Fruit fly (Drosophila melanogaster): Measurements from ENCODE around the gene CG14671.

Gene CG14671

dm6 chr3R:5564775-5565190 is at the start of gene CG14671, which contains the start of gene CG12746:
CG14671 (minus strand) TSS chr3R:5564815.
CG12746 (plus strand) TSS chr3R:5564865.
- TF ChIP-seq toe (GFP tag; optimal IDR thresholded peaks at IDR 0.05) (no peak), CG11617 (GFP tag; optimal IDR thresholded peaks at IDR 0.05) (peak; percentile 38), bab1 (GFP tag; optimal IDR thresholded peaks at IDR 0.05) (no peak), CG5204 (GFP tag; optimal IDR thresholded peaks at IDR 0.05) (no peak), Mnt (GFP tag; optimal IDR thresholded peaks at IDR 0.05) (peak; percentile 64), CG14711 (tag; optimal IDR thresholded peaks at IDR 0.05) (no peak), cnc (optimal IDR thresholded peaks at IDR 0.05) (no peak), ovo (GFP tag; optimal IDR thresholded peaks at IDR 0.05) (no peak), CG7045 (GFP tag; optimal IDR thresholded peaks at IDR 0.05) (no peak), kay (GFP tag; ENCODE audit: borderline replicate concordance) (no peak), CG1620 (GFP tag; optimal IDR thresholded peaks at IDR 0.05) (no peak), Clk (GFP tag; optimal IDR thresholded peaks at IDR 0.05) (no peak), Hr96 (GFP tag; optimal IDR thresholded peaks at IDR 0.05) (no peak), CG33017 (tag; optimal IDR thresholded peaks at IDR 0.05) (no peak), CG7101 (tag; optimal IDR thresholded peaks at IDR 0.05) (no peak), CG12768 (GFP tag; optimal IDR thresholded peaks at IDR 0.05) (no peak), cic (GFP tag; optimal IDR thresholded peaks at IDR 0.05) (peak; percentile 48), Crg-1 (GFP tag; optimal IDR thresholded peaks at IDR 0.05) (no peak), pad (GFP tag; optimal IDR thresholded peaks at IDR 0.05) (no peak), tj (GFP tag; optimal IDR thresholded peaks at IDR 0.05) (peak; percentile 35)

dm6 chr3R:5613114-5613443 is 48.5 kb upstream of the CG14671 start, which contains the start of gene Atu:
Atu (plus strand) TSS chr3R:5613358.
- TF ChIP-seq toe (GFP tag; optimal IDR thresholded peaks at IDR 0.05), result no peak
- TF ChIP-seq CG12768 (GFP tag; optimal IDR thresholded peaks at IDR 0.05), result peak; percentile 7
- peak; percentile 14 for TF ChIP-seq Crg-1 (GFP tag; optimal IDR thresholded peaks at IDR 0.05)
- peak; percentile 36 for TF ChIP-seq Mnt (GFP tag; optimal IDR thresholded peaks at IDR 0.05)
- peak; percentile 23 for TF ChIP-seq CG7045 (GFP tag; optimal IDR thresholded peaks at IDR 0.05)
- no peak for TF ChIP-seq Clk (GFP tag; optimal IDR thresholded peaks at IDR 0.05)
- no peak for TF ChIP-seq CG5204 (GFP tag; optimal IDR thresholded peaks at IDR 0.05)
- TF ChIP-seq CG7101 (tag; optimal IDR thresholded peaks at IDR 0.05), result peak; percentile 23
- no peak for TF ChIP-seq cic (GFP tag; optimal IDR thresholded peaks at IDR 0.05)
- TF ChIP-seq tj (GFP tag; optimal IDR thresholded peaks at IDR 0.05), result peak; percentile 26
- TF ChIP-seq CG1620 (GFP tag; optimal IDR thresholded peaks at IDR 0.05), result no peak
- peak; percentile 59 for TF ChIP-seq CG11617 (GFP tag; optimal IDR thresholded peaks at IDR 0.05)
- no peak for TF ChIP-seq CG33017 (tag; optimal IDR thresholded peaks at IDR 0.05)
- peak; percentile 40 for TF ChIP-seq bab1 (GFP tag; optimal IDR thresholded peaks at IDR 0.05)
- TF ChIP-seq CG14711 (tag; optimal IDR thresholded peaks at IDR 0.05), result no peak
- no peak for TF ChIP-seq Hr96 (GFP tag; optimal IDR thresholded peaks at IDR 0.05)
- TF ChIP-seq kay (GFP tag; ENCODE audit: borderline replicate concordance), result no peak
- TF ChIP-seq pad (GFP tag; optimal IDR thresholded peaks at IDR 0.05), result peak; percentile 5
- no peak for TF ChIP-seq cnc (optimal IDR thresholded peaks at IDR 0.05)
- peak; percentile 46 for TF ChIP-seq ovo (GFP tag; optimal IDR thresholded peaks at IDR 0.05)

- TF ChIP-seq cic (GFP tag; optimal IDR thresholded peaks at IDR 0.05) (no peak), Clk (GFP tag; optimal IDR thresholded peaks at IDR 0.05) (no peak), tj (GFP tag; optimal IDR thresholded peaks at IDR 0.05) (peak; percentile 2), ovo (GFP tag; optimal IDR thresholded peaks at IDR 0.05) (no peak)
Observed at dm6 chr3R:5612372-5613113, 47.9 kb upstream of the CG14671 start, which contains the start of gene Rga. Rga (minus strand) TSS chr3R:5613112.

- TF ChIP-seq CG5204 (GFP tag; optimal IDR thresholded peaks at IDR 0.05) (no peak), cnc (optimal IDR thresholded peaks at IDR 0.05) (no peak), Clk (GFP tag; optimal IDR thresholded peaks at IDR 0.05) (no peak)
Observed at dm6 chr3R:5611733-5612132, 47.1 kb upstream of the CG14671 start.

dm6 chr3R:5611167-5611566 is 46.6 kb upstream of the CG14671 start:
- TF ChIP-seq toe (GFP tag; optimal IDR thresholded peaks at IDR 0.05), result no peak
- no peak for TF ChIP-seq cnc (optimal IDR thresholded peaks at IDR 0.05)
- peak; percentile 0 for TF ChIP-seq pad (GFP tag; optimal IDR thresholded peaks at IDR 0.05)

- TF ChIP-seq CG14711 (tag; optimal IDR thresholded peaks at IDR 0.05) (no peak), Crg-1 (GFP tag; optimal IDR thresholded peaks at IDR 0.05) (no peak), CG11617 (GFP tag; optimal IDR thresholded peaks at IDR 0.05) (no peak), bab1 (GFP tag; optimal IDR thresholded peaks at IDR 0.05) (no peak), Clk (GFP tag; optimal IDR thresholded peaks at IDR 0.05) (no peak), ovo (GFP tag; optimal IDR thresholded peaks at IDR 0.05) (no peak), kay (GFP tag; ENCODE audit: borderline replicate concordance) (no peak), cnc (optimal IDR thresholded peaks at IDR 0.05) (no peak), CG5204 (GFP tag; optimal IDR thresholded peaks at IDR 0.05) (no peak), CG7101 (tag; optimal IDR thresholded peaks at IDR 0.05) (no peak), Hr96 (GFP tag; optimal IDR thresholded peaks at IDR 0.05) (no peak), CG7045 (GFP tag; optimal IDR thresholded peaks at IDR 0.05) (no peak), toe (GFP tag; optimal IDR thresholded peaks at IDR 0.05) (no peak)
Observed at dm6 chr3R:5610656-5611055, 46.0 kb upstream of the CG14671 start.

dm6 chr3R:5608422-5608821 is 43.8 kb upstream of the CG14671 start:
- no peak for TF ChIP-seq CG14711 (tag; optimal IDR thresholded peaks at IDR 0.05)
- no peak for TF ChIP-seq CG7101 (tag; optimal IDR thresholded peaks at IDR 0.05)
- TF ChIP-seq CG11617 (GFP tag; optimal IDR thresholded peaks at IDR 0.05), result no peak
- no peak for TF ChIP-seq cic (GFP tag; optimal IDR thresholded peaks at IDR 0.05)
- no peak for TF ChIP-seq pad (GFP tag; optimal IDR thresholded peaks at IDR 0.05)
- no peak for TF ChIP-seq CG1620 (GFP tag; optimal IDR thresholded peaks at IDR 0.05)
- no peak for TF ChIP-seq kay (GFP tag; ENCODE audit: borderline replicate concordance)
- TF ChIP-seq Mnt (GFP tag; optimal IDR thresholded peaks at IDR 0.05), result no peak
- TF ChIP-seq CG33017 (tag; optimal IDR thresholded peaks at IDR 0.05), result no peak
- no peak for TF ChIP-seq CG5204 (GFP tag; optimal IDR thresholded peaks at IDR 0.05)
- no peak for TF ChIP-seq Crg-1 (GFP tag; optimal IDR thresholded peaks at IDR 0.05)
- no peak for TF ChIP-seq cnc (optimal IDR thresholded peaks at IDR 0.05)
- no peak for TF ChIP-seq CG7045 (GFP tag; optimal IDR thresholded peaks at IDR 0.05)
- TF ChIP-seq Clk (GFP tag; optimal IDR thresholded peaks at IDR 0.05), result no peak
- TF ChIP-seq CG12768 (GFP tag; optimal IDR thresholded peaks at IDR 0.05), result no peak
- no peak for TF ChIP-seq Hr96 (GFP tag; optimal IDR thresholded peaks at IDR 0.05)

Data from whole organism, adult.